Worm (Caenorhabditis elegans): ENCODE data around the gene clec-183.
"Not testable (repeated sequence)": the region's sequence is repeated elsewhere in the genome, so short reads cannot be mapped to it uniquely, and the experiment has no call there.

The clec-183 gene

ce11 chrIV:9312827-9313226, 15.0 kb upstream of the clec-183 start, which contains the start of gene F49C12.7:
Gene F49C12.7, minus strand, starts transcription at chrIV:9312927.
- not testable (repeated sequence) for TF ChIP-seq T22C8.4 (GFP tag; IDR thresholded peaks at IDR 0.05); klf-2 (GFP tag; conservative IDR thresholded peaks at IDR 0.05); flt-1 (GFP tag; IDR thresholded peaks at IDR 0.05)

ce11 chrIV:9316068-9316681, 11.6 kb upstream of the clec-183 start, which contains the start of the genes F49C12.9 and rpn-7:
Gene F49C12.9, minus strand, starts transcription at chrIV:9316215.
Gene rpn-7, plus strand, starts transcription at chrIV:9316631.
- no peak for TF ChIP-seq ref-1 (GFP tag; conservative IDR thresholded peaks at IDR 0.05)
- no peak; the same call in 1 of the 2 replicates for TF ChIP-seq klf-2 (GFP tag; conservative IDR thresholded peaks at IDR 0.05)
- peak; percentile 85 for TF ChIP-seq ztf-23 (GFP tag; IDR thresholded peaks at IDR 0.05)
- TF ChIP-seq tab-1 (GFP tag; IDR thresholded peaks at IDR 0.05) = peak; percentile 81
- peak; percentile 52 for TF ChIP-seq cog-1 (tag; optimal IDR thresholded peaks at IDR 0.05)
- TF ChIP-seq ztf-29 (GFP tag; IDR thresholded peaks at IDR 0.05) = no peak
- no peak; the same call in none of the 2 replicates for TF ChIP-seq flt-1 (GFP tag; IDR thresholded peaks at IDR 0.05)
- TF ChIP-seq T22C8.4 (GFP tag; IDR thresholded peaks at IDR 0.05) = no peak
- TF ChIP-seq med-1 (GFP tag; optimal IDR thresholded peaks at IDR 0.05; ENCODE audit: insufficient read depth) = peak; percentile 86

- TF ChIP-seq ztf-29 (GFP tag; IDR thresholded peaks at IDR 0.05) = no peak
- no peak for TF ChIP-seq T22C8.4 (GFP tag; IDR thresholded peaks at IDR 0.05)
- TF ChIP-seq klf-2 (GFP tag; conservative IDR thresholded peaks at IDR 0.05) = no peak
Measured at ce11 chrIV:9318147-9318546, 9.7 kb upstream of the clec-183 start.

- TF ChIP-seq T22C8.4 (GFP tag; IDR thresholded peaks at IDR 0.05) = no peak
- no peak for TF ChIP-seq med-1 (GFP tag; optimal IDR thresholded peaks at IDR 0.05; ENCODE audit: insufficient read depth)
- TF ChIP-seq ref-1 (GFP tag; conservative IDR thresholded peaks at IDR 0.05) = no peak
- TF ChIP-seq cog-1 (tag; optimal IDR thresholded peaks at IDR 0.05) = no peak
Measured at ce11 chrIV:9319080-9319479, 8.7 kb upstream of the clec-183 start, which contains the start of the genes F49C12.11 and nemt-1. Gene F49C12.11, plus strand, starts transcription at chrIV:9319380. Gene nemt-1, minus strand, starts transcription at chrIV:9319439.

ce11 chrIV:9320023-9320422, 7.8 kb upstream of the clec-183 start:
- TF ChIP-seq ztf-23 (GFP tag; IDR thresholded peaks at IDR 0.05) (no peak), flt-1 (GFP tag; IDR thresholded peaks at IDR 0.05) (no peak), ztf-29 (GFP tag; IDR thresholded peaks at IDR 0.05) (no peak)

- no peak for TF ChIP-seq ztf-23 (GFP tag; IDR thresholded peaks at IDR 0.05)
- TF ChIP-seq tab-1 (GFP tag; IDR thresholded peaks at IDR 0.05) = no peak
- TF ChIP-seq T22C8.4 (GFP tag; IDR thresholded peaks at IDR 0.05) = 0 out of 2 replicates have a peak, but pooled peaks have one; percentile 46
Measured at ce11 chrIV:9321039-9321851, 6.6 kb upstream of the clec-183 start, which contains the start of the genes F49C12.12 and vha-17. Gene F49C12.12, minus strand, starts transcription at chrIV:9321089. Gene vha-17, plus strand, starts transcription at chrIV:9321801.

- no peak for TF ChIP-seq flt-1 (GFP tag; IDR thresholded peaks at IDR 0.05)
- no peak for TF ChIP-seq tab-1 (GFP tag; IDR thresholded peaks at IDR 0.05)
- no peak for TF ChIP-seq T22C8.4 (GFP tag; IDR thresholded peaks at IDR 0.05)
- TF ChIP-seq ztf-29 (GFP tag; IDR thresholded peaks at IDR 0.05) = no peak
- TF ChIP-seq ref-1 (GFP tag; conservative IDR thresholded peaks at IDR 0.05) = no peak
- no peak for TF ChIP-seq ztf-23 (GFP tag; IDR thresholded peaks at IDR 0.05)
- TF ChIP-seq klf-2 (GFP tag; conservative IDR thresholded peaks at IDR 0.05) = no peak
- no peak for TF ChIP-seq med-1 (GFP tag; optimal IDR thresholded peaks at IDR 0.05; ENCODE audit: insufficient read depth)
- TF ChIP-seq cog-1 (tag; optimal IDR thresholded peaks at IDR 0.05) = no peak
Measured at ce11 chrIV:9322489-9322888, 5.3 kb upstream of the clec-183 start.

- no peak for TF ChIP-seq ztf-29 (GFP tag; IDR thresholded peaks at IDR 0.05)
- TF ChIP-seq T22C8.4 (GFP tag; IDR thresholded peaks at IDR 0.05) = no peak
- TF ChIP-seq med-1 (GFP tag; optimal IDR thresholded peaks at IDR 0.05; ENCODE audit: insufficient read depth) = no peak
- no peak for TF ChIP-seq ztf-23 (GFP tag; IDR thresholded peaks at IDR 0.05)
Measured at ce11 chrIV:9323989-9324506, 3.8 kb upstream of the clec-183 start, which contains the start of the genes nspg-11 and F49C12.15. Gene nspg-11, minus strand, starts transcription at chrIV:9324089. Gene F49C12.15, plus strand, starts transcription at chrIV:9324456.

- TF ChIP-seq ztf-29 (GFP tag; IDR thresholded peaks at IDR 0.05) (no peak), klf-2 (GFP tag; conservative IDR thresholded peaks at IDR 0.05) (no peak), flt-1 (GFP tag; IDR thresholded peaks at IDR 0.05) (no peak), cog-1 (tag; optimal IDR thresholded peaks at IDR 0.05) (no peak), tab-1 (GFP tag; IDR thresholded peaks at IDR 0.05) (no peak), ref-1 (GFP tag; conservative IDR thresholded peaks at IDR 0.05) (no peak), ztf-23 (GFP tag; IDR thresholded peaks at IDR 0.05) (no peak), T22C8.4 (GFP tag; IDR thresholded peaks at IDR 0.05) (no peak), med-1 (GFP tag; optimal IDR thresholded peaks at IDR 0.05; ENCODE audit: insufficient read depth) (no peak)
Measured at ce11 chrIV:9330755-9331154, 2.9 kb downstream of the clec-183 start, which contains the start of gene nspg-7.1. Gene nspg-7.1, minus strand, starts transcription at chrIV:9330855.

ce11 chrIV:9333007-9333406, 5.2 kb downstream of the clec-183 start:
- no peak for TF ChIP-seq tab-1 (GFP tag; IDR thresholded peaks at IDR 0.05)
- TF ChIP-seq ztf-29 (GFP tag; IDR thresholded peaks at IDR 0.05) = no peak
- no peak for TF ChIP-seq flt-1 (GFP tag; IDR thresholded peaks at IDR 0.05)
- no peak for TF ChIP-seq ref-1 (GFP tag; conservative IDR thresholded peaks at IDR 0.05)
- no peak for TF ChIP-seq T22C8.4 (GFP tag; IDR thresholded peaks at IDR 0.05)
- no peak for TF ChIP-seq ztf-23 (GFP tag; IDR thresholded peaks at IDR 0.05)
- no peak for TF ChIP-seq med-1 (GFP tag; optimal IDR thresholded peaks at IDR 0.05; ENCODE audit: insufficient read depth)
- TF ChIP-seq klf-2 (GFP tag; conservative IDR thresholded peaks at IDR 0.05) = no peak
- no peak for TF ChIP-seq cog-1 (tag; optimal IDR thresholded peaks at IDR 0.05)

Data from whole organism, midembryonic.